Fruit fly (Drosophila melanogaster): Measurements from ENCODE around the gene CG13288.
A peak's percentile ranks its signal among the peaks of the same experiment; 100 is the strongest.

dm6 chr3L:5869614-5870204, 37.5 kb upstream of the CG13288 start:
- TF ChIP-seq Jra (GFP tag; optimal IDR thresholded peaks at IDR 0.05) (no peak), GATAd (GFP tag; optimal IDR thresholded peaks at IDR 0.05) (no peak), h (GFP tag; optimal IDR thresholded peaks at IDR 0.05) (no peak), brk (GFP tag; optimal IDR thresholded peaks at IDR 0.05) (no peak), CG32264 (GFP tag; optimal IDR thresholded peaks at IDR 0.05) (no peak), pan (optimal IDR thresholded peaks at IDR 0.05) (no peak), ey (GFP tag; optimal IDR thresholded peaks at IDR 0.05) (peak; percentile 29), OdsH (GFP tag; optimal IDR thresholded peaks at IDR 0.05) (peak; percentile 56), dl (GFP tag; optimal IDR thresholded peaks at IDR 0.05; ENCODE audit: insufficient read depth in 1 of 2, partially characterized antibody in 2 of 2) (peak in 1 of 2 experiments; percentile 10), Dif (GFP tag; optimal IDR thresholded peaks at IDR 0.05; ENCODE audit: partially characterized antibody) (peak; percentile 45), usp (GFP tag; optimal IDR thresholded peaks at IDR 0.05) (no peak), psq (GFP tag; optimal IDR thresholded peaks at IDR 0.05) (peak; percentile 42)
